Fruit fly (Drosophila melanogaster) whole organism, wandering third instar larva: Measurements from ENCODE around the gene CG4995.

Source experiments
- OdsH ChIP-seq: fragments of 200-800 bp; sonication (Bioruptor generic); optimal IDR thresholded peaks from 2 replicates; lab custom pipeline; 2016; ENCODE audit warnings: missing biosample characterization, mild to moderate bottlenecking, missing genetic modification characterization
- lola ChIP-seq: fragments of >200 bp; optimal IDR thresholded peaks from 2 replicates; lab custom pipeline; 2017; ENCODE audit warnings: missing biosample characterization, missing genetic modification characterization
- usp ChIP-seq: fragments of >200 bp; optimal IDR thresholded peaks from 2 replicates; lab custom pipeline; 2017; ENCODE audit warnings: missing biosample characterization, missing genetic modification characterization

dm6 chr2L:10315888-10316287 lies 6.4 kb upstream of the CG4995 start:
- TF ChIP-seq OdsH (GFP tag; lab: Kevin White, UChicago) (no peak), lola (GFP tag; lab: Kevin White, UChicago) (no peak), usp (GFP tag; lab: Kevin White, UChicago) (no peak)
